Worm (Caenorhabditis elegans) whole organism, L2 larva: ENCODE results near the gene ttr-3.

ENCODE experiments used
- ama-1 ChIP-seq: fragments of 150-350 bp; optimal IDR thresholded peaks from 2 replicates; lab custom pipeline; 2018; ENCODE audit warnings: inconsistent platforms
- ceh-16 ChIP-seq: fragments of 150-350 bp; optimal IDR thresholded peaks from 2 replicates; lab custom pipeline; 2014; ENCODE audit warnings: missing biosample characterization, missing genetic modification characterization
- dmd-4 ChIP-seq: sonication (generic microtip); optimal IDR thresholded peaks from 2 replicates; lab custom pipeline; 2017; ENCODE audit warnings: missing biosample characterization, missing genetic modification characterization
- fos-1 ChIP-seq: fragments of 150-350 bp; optimal IDR thresholded peaks from 2 replicates; lab custom pipeline; 2014; ENCODE audit warnings: missing biosample characterization, missing genetic modification characterization
- lin-11 ChIP-seq: fragments of 150-350 bp; sonication (generic microtip); optimal IDR thresholded peaks from 2 replicates; lab custom pipeline; 2014; ENCODE audit warnings: missing biosample characterization, missing genetic modification characterization, inconsistent platforms, mixed read lengths
- nhr-77 ChIP-seq: fragments of 150-350 bp; optimal IDR thresholded peaks from 2 replicates; lab custom pipeline; 2014; ENCODE audit warnings: missing biosample characterization, missing genetic modification characterization
- snpc-4 ChIP-seq: fragments of 150-350 bp; optimal IDR thresholded peaks from 2 replicates; lab custom pipeline; 2014; ENCODE audit warnings: missing biosample characterization, missing genetic modification characterization
- ztf-11 ChIP-seq: sonication (generic microtip); optimal IDR thresholded peaks from 2 replicates; lab custom pipeline; 2017; ENCODE audit warnings: missing biosample characterization, missing genetic modification characterization

DNA sequence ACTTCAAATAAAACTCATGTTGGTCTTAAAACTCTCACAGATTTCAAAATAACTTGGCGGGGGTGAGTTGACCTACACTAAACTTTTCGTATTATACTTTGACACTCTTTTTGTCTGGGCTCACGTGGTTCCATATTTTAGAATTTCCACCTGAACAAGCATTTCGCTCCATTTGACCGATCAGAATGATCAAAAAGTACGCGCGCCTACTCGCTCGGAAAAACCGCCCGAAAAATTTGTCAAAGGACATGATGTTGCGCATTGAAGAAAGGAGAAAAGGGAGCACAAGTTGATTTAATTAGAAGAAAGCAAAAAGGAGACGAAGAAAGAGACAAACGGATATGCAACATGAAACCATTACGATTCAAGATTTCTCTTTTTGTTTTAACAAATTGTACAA, 40.2 kb downstream of the ttr-3 start:
- TF ChIP-seq ceh-16 (no peak), ztf-11 (tag; lab: Kevin White, UChicago) (no peak), dmd-4 (tag; lab: Kevin White, UChicago) (no peak), snpc-4 (no peak), nhr-77 (tag; lab: Kevin White, UChicago) (no peak), lin-11 (tag; lab: Kevin White, UChicago) (no peak), fos-1 (tag; lab: Kevin White, UChicago) (no peak), ama-1 (lab: Kevin White, UChicago) (no peak)
